Fruit fly (Drosophila melanogaster) whole organism, wandering third instar larva: ENCODE results near the gene Papss.

Experiments
- CG32264 ChIP-seq: fragments of 200-800 bp; sonication (Bioruptor generic); optimal IDR thresholded peaks from 2 replicates; lab custom pipeline; 2016; ENCODE audit warnings: missing biosample characterization, missing genetic modification characterization
- ey ChIP-seq: fragments of 200-800 bp; sonication (Bioruptor generic); optimal IDR thresholded peaks from 2 replicates; lab custom pipeline; 2016; ENCODE audit warnings: missing biosample characterization, missing genetic modification characterization
- h ChIP-seq: fragments of 200-800 bp; sonication (Bioruptor generic); optimal IDR thresholded peaks from 3 replicates; lab custom pipeline; 2016; ENCODE audit warnings: missing biosample characterization, mild to moderate bottlenecking, missing genetic modification characterization
- tai ChIP-seq: sonication (Bioruptor generic); optimal IDR thresholded peaks from 2 replicates; lab custom pipeline; 2016; ENCODE audit warnings: missing biosample characterization, missing genetic modification characterization

- TF ChIP-seq ey (no peak), h (GFP tag; lab: Kevin White, UChicago) (peak; percentile 28), CG32264 (no peak), tai (GFP tag; lab: Kevin White, UChicago) (peak; percentile 30)
Observed at dm6 chr3L:19899308-19899927, 54.3 kb downstream of the Papss start.
